Worm (Caenorhabditis elegans) whole organism, L4 larva: ENCODE data around the gene Y7A5A.6.

Source experiments
- ama-1 ChIP-seq: fragments of 150-350 bp; optimal IDR thresholded peaks from 2 replicates; lab custom pipeline; 2014; ENCODE audit warnings: inconsistent platforms, mixed read lengths
- fkh-10 ChIP-seq: fragments of 150-350 bp; optimal IDR thresholded peaks from 2 replicates; lab custom pipeline; 2014; ENCODE audit warnings: missing biosample characterization, missing genetic modification reagents, missing genetic modification characterization
- lin-13 ChIP-seq: fragments of 150-350 bp; optimal IDR thresholded peaks from 2 replicates; lab custom pipeline; 2014; ENCODE audit warnings: missing biosample characterization, missing genetic modification reagents, missing genetic modification characterization
- lin-39 ChIP-seq: fragments of 150-350 bp; optimal IDR thresholded peaks from 2 replicates; lab custom pipeline; 2014; ENCODE audit warnings: missing biosample characterization, missing genetic modification reagents, missing genetic modification characterization
- mdl-1 ChIP-seq, 2 experiments: fragments of 150-350 bp in 1 of 2; sonication (generic microtip) in 1 of 2; optimal IDR thresholded peaks; 2 replicates each; lab custom pipeline; 2014 to 2017; ENCODE audit warnings: missing biosample characterization in 2 of 2, missing genetic modification characterization in 2 of 2
- nhr-11 ChIP-seq: fragments of 150-350 bp; optimal IDR thresholded peaks from 2 replicates; lab custom pipeline; 2014; ENCODE audit warnings: missing biosample characterization, missing genetic modification characterization
- nhr-25 ChIP-seq: sonication (generic microtip); optimal IDR thresholded peaks from 2 replicates; lab custom pipeline; 2017; ENCODE audit warnings: missing genetic modification characterization, mild to moderate bottlenecking, missing compliant biosample characterization, antibody characterized with exemption, moderate library complexity, borderline replicate concordance; ENCODE audit not compliant: insufficient read depth
- unc-62 ChIP-seq, 3 experiments: fragments of 150-350 bp in 1 of 3; sonication (generic microtip); optimal IDR thresholded peaks in 2 of 3; peaks in 1 of 3; 1 replicate in 1 of 3; 2 replicates in 2 of 3; lab custom pipeline; 2014 to 2017; ENCODE audit warnings: missing biosample characterization in 3 of 3, missing genetic modification characterization in 3 of 3, missing genetic modification reagents in 3 of 3, missing genotype in 1 of 3
- zag-1 ChIP-seq: fragments of 150-350 bp; optimal IDR thresholded peaks from 2 replicates; lab custom pipeline; 2014; ENCODE audit warnings: missing biosample characterization, missing genetic modification characterization
- ztf-11 ChIP-seq: fragments of 150-350 bp; optimal IDR thresholded peaks from 2 replicates; lab custom pipeline; 2014; ENCODE audit warnings: missing biosample characterization, missing genetic modification characterization

ce11 chrX:15842492-15842891 is 43.0 kb upstream of the Y7A5A.6 start:
- TF ChIP-seq mdl-1 (tag; optimal IDR thresholded peaks at IDR 0.05; lab: Kevin White, UChicago): peak in 1 of 2 experiments; percentile 44
- no peak for TF ChIP-seq fkh-10 (GFP tag; lab: Kevin White, UChicago)
- no peak for TF ChIP-seq zag-1 (tag; lab: Kevin White, UChicago)
- no peak for TF ChIP-seq nhr-11
- no peak for TF ChIP-seq ama-1 (lab: Kevin White, UChicago)
- no peak for TF ChIP-seq unc-62 (GFP tag; optimal IDR thresholded peaks at IDR 0.05 in 1 of 2; lab: Kevin White, UChicago)
- TF ChIP-seq unc-62 (tag; optimal IDR thresholded peaks at IDR 0.05; lab: Kevin White, UChicago): no peak
- no peak for TF ChIP-seq lin-39 (tag; lab: Kevin White, UChicago)
- TF ChIP-seq nhr-25: no peak
- TF ChIP-seq lin-13 (GFP tag; lab: Kevin White, UChicago): no peak
- no peak for TF ChIP-seq ztf-11 (tag; lab: Kevin White, UChicago)
